Fruit fly (Drosophila melanogaster) whole organism, embryonic: ENCODE data around the gene Cpr65Av.

ENCODE experiments used
- Abd-B ChIP-seq: fragments of 200-800 bp; sonication (Bioruptor generic); optimal IDR thresholded peaks from 2 replicates; lab custom pipeline; 2018; ENCODE audit warnings: missing biosample characterization, mild to moderate bottlenecking, missing genetic modification characterization, moderate library complexity
- Antp ChIP-seq: fragments of 200-800 bp; sonication (Bioruptor generic); optimal IDR thresholded peaks from 3 replicates; lab custom pipeline; 2016; ENCODE audit warnings: missing biosample characterization, missing genetic modification characterization
- Blimp-1 ChIP-seq: fragments of 200-800 bp; sonication (Bioruptor generic); optimal IDR thresholded peaks from 3 replicates; lab custom pipeline; 2018; ENCODE audit warnings: missing biosample characterization, missing genetic modification characterization, mild to moderate bottlenecking, moderate library complexity, missing genetic modification reagents
- Bteb2 ChIP-seq: fragments of 200-800 bp; sonication (Bioruptor generic); optimal IDR thresholded peaks from 2 replicates; lab custom pipeline; 2016; ENCODE audit warnings: missing biosample characterization, missing genetic modification characterization
- CG11247 ChIP-seq: fragments of 200-800 bp; sonication (Bioruptor generic); IDR thresholded peaks from 2 replicates; pipeline ENCODE4 v1.3.6; 2022; ENCODE audit warnings: missing biosample characterization, missing genetic modification characterization
- CG13775 ChIP-seq: fragments of 200-800 bp; sonication (Bioruptor generic); optimal IDR thresholded peaks from 3 replicates; lab custom pipeline; 2017; ENCODE audit warnings: missing biosample characterization, mild to moderate bottlenecking, missing genetic modification characterization
- CG15073 ChIP-seq: fragments of 200-800 bp; sonication (Bioruptor generic); optimal IDR thresholded peaks from 2 replicates; lab custom pipeline; 2016; ENCODE audit warnings: missing biosample characterization, missing genetic modification characterization
- CG15479 ChIP-seq: fragments of 200-800 bp; sonication (Bioruptor generic); optimal IDR thresholded peaks from 3 replicates; lab custom pipeline; 2019; ENCODE audit warnings: missing biosample characterization, mild to moderate bottlenecking, missing genetic modification characterization, moderate library complexity
- CG17802 ChIP-seq: fragments of 200-800 bp; sonication (Bioruptor generic); optimal IDR thresholded peaks from 2 replicates; lab custom pipeline; 2018; ENCODE audit warnings: missing biosample characterization, mild to moderate bottlenecking, missing genetic modification characterization, moderate library complexity
- CG2678 ChIP-seq: fragments of 200-800 bp; sonication (Bioruptor generic); optimal IDR thresholded peaks from 3 replicates; lab custom pipeline; 2019; ENCODE audit warnings: missing biosample characterization, mild to moderate bottlenecking, missing genetic modification characterization, moderate library complexity
- CG32772 ChIP-seq: fragments of 200-800 bp; sonication (Bioruptor generic); IDR thresholded peaks from 2 replicates; pipeline ENCODE4 v1.3.6; 2022; ENCODE audit warnings: missing biosample characterization, missing genetic modification characterization
- CG7556 ChIP-seq: fragments of 200-800 bp; sonication (Bioruptor generic); optimal IDR thresholded peaks from 2 replicates; lab custom pipeline; 2017; ENCODE audit warnings: missing biosample characterization, mild to moderate bottlenecking, missing genetic modification characterization
- CG8478 ChIP-seq: fragments of >200 bp; optimal IDR thresholded peaks from 2 replicates; lab custom pipeline; 2018
- CG8944 ChIP-seq: fragments of 200-800 bp; sonication (Bioruptor generic); optimal IDR thresholded peaks from 3 replicates; lab custom pipeline; 2016; ENCODE audit warnings: missing biosample characterization, missing genetic modification characterization
- Camta ChIP-seq: fragments of 200-800 bp; sonication (Bioruptor generic); optimal IDR thresholded peaks from 2 replicates; lab custom pipeline; 2016; ENCODE audit warnings: missing biosample characterization, missing genetic modification characterization
- CrebB ChIP-seq: fragments of 200-800 bp; sonication (Bioruptor generic); optimal IDR thresholded peaks from 3 replicates; lab custom pipeline; 2018; ENCODE audit warnings: missing biosample characterization, mild to moderate bottlenecking, missing genetic modification characterization
- Dll ChIP-seq: fragments of 200-800 bp; sonication (Bioruptor generic); IDR thresholded peaks from 4 replicates; pipeline ENCODE4 v1.3.6; 2022; ENCODE audit warnings: missing biosample characterization, missing genetic modification characterization; ENCODE audit not compliant: partially characterized antibody
- Ets97D ChIP-seq: fragments of 200-800 bp; sonication (Bioruptor generic); optimal IDR thresholded peaks from 3 replicates; lab custom pipeline; 2016; ENCODE audit warnings: missing biosample characterization, missing genetic modification characterization
- HmgD ChIP-seq: fragments of 200-800 bp; sonication (Bioruptor generic); optimal IDR thresholded peaks from 3 replicates; lab custom pipeline; 2016; ENCODE audit warnings: missing biosample characterization, missing genetic modification characterization
- Hmr ChIP-seq: fragments of 200-800 bp; sonication (Bioruptor generic); optimal IDR thresholded peaks from 3 replicates; lab custom pipeline; 2017; ENCODE audit warnings: mild to moderate bottlenecking, missing biosample characterization, missing genetic modification reagents, missing genetic modification characterization
- PHDP ChIP-seq: fragments of 200-800 bp; sonication (Bioruptor generic); optimal IDR thresholded peaks from 3 replicates; lab custom pipeline; 2018; ENCODE audit warnings: missing biosample characterization, mild to moderate bottlenecking, missing genetic modification characterization, moderate library complexity
- Sox100B ChIP-seq: fragments of 200-800 bp; sonication (Bioruptor generic); optimal IDR thresholded peaks from 3 replicates; lab custom pipeline; 2018; ENCODE audit warnings: missing biosample characterization, mild to moderate bottlenecking, missing genetic modification characterization
- Sox102F ChIP-seq: fragments of 200-800 bp; sonication (Bioruptor generic); optimal IDR thresholded peaks from 2 replicates; lab custom pipeline; 2018; ENCODE audit warnings: missing biosample characterization, mild to moderate bottlenecking, missing genetic modification characterization, moderate library complexity
- Sry-β ChIP-seq: fragments of 200-800 bp; sonication (Bioruptor generic); optimal IDR thresholded peaks from 2 replicates; lab custom pipeline; 2018; ENCODE audit warnings: missing biosample characterization, mild to moderate bottlenecking, missing genetic modification characterization, moderate library complexity
- YL-1 ChIP-seq: fragments of 200-800 bp; sonication (Bioruptor generic); optimal IDR thresholded peaks from 3 replicates; lab custom pipeline; 2017; ENCODE audit warnings: missing biosample characterization, mild to moderate bottlenecking, missing genetic modification characterization
- bowl ChIP-seq: fragments of 200-800 bp; sonication (Bioruptor generic); IDR thresholded peaks from 2 replicates; pipeline ENCODE4 v1.3.6; 2022; ENCODE audit warnings: missing biosample characterization, missing genetic modification characterization
- caup ChIP-seq: fragments of 200-800 bp; sonication (Bioruptor generic); optimal IDR thresholded peaks from 3 replicates; lab custom pipeline; 2017; ENCODE audit warnings: missing biosample characterization, mild to moderate bottlenecking, missing genetic modification characterization, moderate library complexity; ENCODE audit not compliant: severe bottlenecking
- corto ChIP-seq: fragments of 200-800 bp; sonication (Bioruptor generic); optimal IDR thresholded peaks from 2 replicates; lab custom pipeline; 2016; ENCODE audit warnings: missing biosample characterization, mild to moderate bottlenecking, missing genetic modification characterization, moderate library complexity
- danr ChIP-seq: fragments of 200-800 bp; sonication (Bioruptor generic); IDR thresholded peaks from 2 replicates; pipeline ENCODE4 v1.3.6; 2022; ENCODE audit warnings: missing biosample characterization, missing genetic modification characterization
- disco-r ChIP-seq: fragments of 200-800 bp; sonication (Bioruptor generic); optimal IDR thresholded peaks from 2 replicates; lab custom pipeline; 2016; ENCODE audit warnings: missing biosample characterization, missing genetic modification characterization
- fru ChIP-seq: fragments of >200 bp; optimal IDR thresholded peaks from 2 replicates; lab custom pipeline; 2017
- ind ChIP-seq: fragments of 200-800 bp; sonication (Bioruptor generic); optimal IDR thresholded peaks from 3 replicates; lab custom pipeline; 2016; ENCODE audit warnings: missing biosample characterization, missing genetic modification characterization
- jing ChIP-seq: fragments of 200-800 bp; sonication (Bioruptor generic); optimal IDR thresholded peaks from 2 replicates; lab custom pipeline; 2018; ENCODE audit warnings: missing biosample characterization, mild to moderate bottlenecking, missing genetic modification characterization
- kah ChIP-seq: fragments of 200-800 bp; sonication (Bioruptor generic); optimal IDR thresholded peaks from 2 replicates; lab custom pipeline; 2018; ENCODE audit warnings: missing biosample characterization, mild to moderate bottlenecking, missing genetic modification characterization
- lola ChIP-seq, 3 experiments: fragments of >200 bp in 2 of 3; fragments of 200-800 bp in 1 of 3; sonication (Bioruptor generic) in 1 of 3; optimal IDR thresholded peaks; 2 replicates each; lab custom pipeline; 2017 to 2019; ENCODE audit warnings: missing biosample characterization in 3 of 3, missing genetic modification characterization in 3 of 3, mild to moderate bottlenecking in 1 of 3, moderate library complexity in 1 of 3
- p53 ChIP-seq: fragments of 200-800 bp; sonication (Bioruptor generic); optimal IDR thresholded peaks from 2 replicates; lab custom pipeline; 2016; ENCODE audit warnings: missing biosample characterization, missing genetic modification characterization
- pan ChIP-seq, 4 experiments: fragments of >200 bp in 3 of 4; fragments of 200-800 bp in 1 of 4; sonication (Bioruptor generic) in 1 of 4; optimal IDR thresholded peaks in 3 of 4; IDR thresholded peaks in 1 of 4; 2 replicates each; pipeline versions ENCODE4 v1.3.6 to Lab custom; 2017 to 2022; ENCODE audit warnings: missing biosample characterization in 2 of 4, missing genetic modification characterization in 2 of 4, mixed read lengths in 1 of 4
- pita ChIP-seq: fragments of 200-800 bp; sonication (Bioruptor generic); optimal IDR thresholded peaks from 2 replicates; lab custom pipeline; 2017; ENCODE audit warnings: missing biosample characterization, mild to moderate bottlenecking, missing genetic modification characterization
- slp2 ChIP-seq: fragments of 200-800 bp; sonication (Bioruptor generic); optimal IDR thresholded peaks from 2 replicates; lab custom pipeline; 2016; ENCODE audit warnings: missing biosample characterization, missing genetic modification characterization
- stc ChIP-seq: fragments of 200-800 bp; sonication (Bioruptor generic); IDR thresholded peaks from 2 replicates; pipeline ENCODE4 v1.3.6; 2022; ENCODE audit warnings: missing biosample characterization, missing genetic modification characterization
- tap ChIP-seq: fragments of 200-800 bp; optimal IDR thresholded peaks from 3 replicates; lab custom pipeline; 2019; ENCODE audit warnings: missing biosample characterization, mild to moderate bottlenecking, missing genetic modification characterization, moderate library complexity
- toy ChIP-seq: fragments of 200-800 bp; sonication (Bioruptor generic); IDR thresholded peaks from 2 replicates; pipeline ENCODE4 v1.3.6; 2022; ENCODE audit warnings: missing biosample characterization, missing genetic modification characterization
- tup ChIP-seq: fragments of 200-800 bp; sonication (Bioruptor generic); optimal IDR thresholded peaks from 2 replicates; lab custom pipeline; 2016; ENCODE audit warnings: missing biosample characterization, mild to moderate bottlenecking, missing genetic modification characterization, moderate library complexity
- twi ChIP-seq: fragments of 200-800 bp; optimal IDR thresholded peaks from 2 replicates; lab custom pipeline; 2019; ENCODE audit warnings: missing biosample characterization, mild to moderate bottlenecking, missing genetic modification characterization, moderate library complexity
- vnd ChIP-seq: fragments of 200-800 bp; sonication (Bioruptor generic); IDR thresholded peaks from 3 replicates; pipeline ENCODE4 v1.3.6; 2022; ENCODE audit warnings: missing biosample characterization, missing genetic modification characterization; ENCODE audit not compliant: partially characterized antibody
- yki ChIP-seq: fragments of >200 bp; optimal IDR thresholded peaks from 3 replicates; lab custom pipeline; 2018
- zen ChIP-seq: fragments of 200-800 bp; sonication (Bioruptor generic); optimal IDR thresholded peaks from 3 replicates; lab custom pipeline; 2018; ENCODE audit warnings: missing biosample characterization, mild to moderate bottlenecking, missing genetic modification characterization, moderate library complexity
- zen2 ChIP-seq: fragments of 200-800 bp; sonication (Bioruptor generic); IDR thresholded peaks from 3 replicates; pipeline ENCODE4 v1.3.6; 2022; ENCODE audit warnings: missing biosample characterization, missing genetic modification characterization; ENCODE audit not compliant: partially characterized antibody

Gene Cpr65Av

dm6 chr3L:6188995-6189927, 49.5 kb upstream of the Cpr65Av start, which contains the start of the genes D19A and CG7386 (continued):
- TF ChIP-seq CG32772 (GFP tag; lab: Robert Waterston, UW), result peak; percentile 46; the same call in 1 of the 2 replicates
- TF ChIP-seq CG11247, result peak; percentile 40
- peak; percentile 49 for TF ChIP-seq slp2
- peak; percentile 49 for TF ChIP-seq caup (GFP tag; lab: Kevin White, UChicago)
- TF ChIP-seq CG8478 (lab: Kevin White, UChicago), result no peak
- TF ChIP-seq Bteb2 (GFP tag; lab: Kevin White, UChicago), result peak; percentile 50
- peak; percentile 62 for TF ChIP-seq fru (lab: Kevin White, UChicago)
- peak; percentile 53 for TF ChIP-seq Sox100B (GFP tag; lab: Kevin White, UChicago)
- TF ChIP-seq PHDP (tag; lab: Kevin White, UChicago), result peak; percentile 68
- TF ChIP-seq stc (GFP tag; lab: Robert Waterston, UW), result peak; percentile 54; the same call in 1 of the 2 replicates
- peak; percentile 57 for TF ChIP-seq Ets97D (GFP tag; lab: Kevin White, UChicago)
- TF ChIP-seq tap (tag; lab: Kevin White, UChicago), result peak; percentile 46
- no peak for TF ChIP-seq pita (GFP tag; lab: Kevin White, UChicago)
- peak; percentile 62 for TF ChIP-seq HmgD (GFP tag; lab: Kevin White, UChicago)
- TF ChIP-seq CG15073, result no peak
- no peak for TF ChIP-seq vnd (GFP tag; lab: Robert Waterston, UW)
- TF ChIP-seq corto, result no peak
- TF ChIP-seq yki, result no peak
- TF ChIP-seq CG8944 (GFP tag; lab: Kevin White, UChicago), result peak; percentile 52
- TF ChIP-seq CrebB (tag; lab: Kevin White, UChicago), result no peak
- TF ChIP-seq bowl (GFP tag; lab: Robert Waterston, UW), result peak; percentile 56
- TF ChIP-seq Sry-β (GFP tag; lab: Kevin White, UChicago), result no peak
- peak; percentile 5 for TF ChIP-seq tup (GFP tag; lab: Kevin White, UChicago)
- TF ChIP-seq jing (GFP tag; lab: Kevin White, UChicago), result no peak
- TF ChIP-seq zen2, result no peak
- TF ChIP-seq Abd-B (GFP tag; lab: Kevin White, UChicago), result no peak
- TF ChIP-seq CG17802 (tag; lab: Kevin White, UChicago), result no peak
- no peak for TF ChIP-seq twi (tag; lab: Kevin White, UChicago)
- TF ChIP-seq CG13775 (GFP tag; lab: Kevin White, UChicago), result peak; percentile 17
- TF ChIP-seq danr, result no peak
- TF ChIP-seq pan (optimal IDR thresholded peaks at IDR 0.05; lab: Kevin White, UChicago), result no peak
- peak in 1 of 2 experiments; percentile 78 for TF ChIP-seq pan (GFP tag; optimal IDR thresholded peaks at IDR 0.05 in 1 of 2, IDR thresholded peaks at IDR 0.05 in 1 of 2)
- TF ChIP-seq YL-1 (GFP tag; lab: Kevin White, UChicago), result peak; percentile 52
- peak; percentile 48 for TF ChIP-seq Blimp-1
- no peak for TF ChIP-seq disco-r (GFP tag; lab: Kevin White, UChicago)
- no peak for TF ChIP-seq CG15479 (GFP tag; lab: Kevin White, UChicago)
- TF ChIP-seq p53 (GFP tag; lab: Kevin White, UChicago), result no peak
- TF ChIP-seq lola (GFP tag; optimal IDR thresholded peaks at IDR 0.05; lab: Kevin White, UChicago), result peak in 1 of 3 experiments; percentile 15
- TF ChIP-seq Dll (GFP tag; lab: Robert Waterston, UW), result no peak
- peak; percentile 11 for TF ChIP-seq CG7556 (GFP tag; lab: Kevin White, UChicago)
- TF ChIP-seq ind, result peak; percentile 57
- peak; percentile 68 for TF ChIP-seq Antp (GFP tag; lab: Kevin White, UChicago)
- peak; percentile 32 for TF ChIP-seq kah (GFP tag; lab: Kevin White, UChicago)
- TF ChIP-seq CG2678 (tag; lab: Kevin White, UChicago), result peak; percentile 71
- no peak for TF ChIP-seq Camta
- peak; percentile 53 for TF ChIP-seq Hmr (GFP tag; lab: Kevin White, UChicago)
- TF ChIP-seq toy (GFP tag; lab: Robert Waterston, UW), result 0 out of 2 replicates have a peak, but pooled peaks have one; percentile 33
- peak; percentile 3 for TF ChIP-seq zen (tag; lab: Kevin White, UChicago)
- peak; percentile 58 for TF ChIP-seq Sox102F (GFP tag; lab: Kevin White, UChicago)
